Worm (Caenorhabditis elegans) whole organism, L1 larva: ENCODE results near the gene sre-53.

Experiments used
- aly-2 ChIP-seq: fragments of 150-350 bp; optimal IDR thresholded peaks from 2 replicates; lab custom pipeline; 2014; ENCODE audit warnings: missing biosample characterization, missing genetic modification characterization
- efl-1 ChIP-seq, 4 experiments: fragments of 150-350 bp; optimal IDR thresholded peaks in 3 of 4; peaks in 1 of 4; 1 replicate in 1 of 4; 2 replicates in 3 of 4; lab custom pipeline; 2014; ENCODE audit warnings: missing biosample characterization in 2 of 4, missing genetic modification characterization in 2 of 4, missing genetic modification reagents in 2 of 4
- elt-2 ChIP-seq: sonication (generic microtip); optimal IDR thresholded peaks from 2 replicates; lab custom pipeline; 2016; ENCODE audit warnings: missing genetic modification characterization, mild to moderate bottlenecking, inconsistent platforms, missing compliant biosample characterization, missing genetic modification reagents
- pqm-1 ChIP-seq: sonication (generic microtip); optimal IDR thresholded peaks from 3 replicates; lab custom pipeline; 2017; ENCODE audit warnings: missing biosample characterization, missing genetic modification characterization
- swsn-7 ChIP-seq: sonication (generic microtip); optimal IDR thresholded peaks from 2 replicates; lab custom pipeline; 2016; ENCODE audit warnings: missing genetic modification characterization, missing compliant biosample characterization
- tbx-2 ChIP-seq: sonication (generic microtip); optimal IDR thresholded peaks from 2 replicates; lab custom pipeline; 2016; ENCODE audit warnings: missing genetic modification characterization, missing compliant biosample characterization
- unc-62 ChIP-seq: fragments of 150-350 bp; optimal IDR thresholded peaks from 2 replicates; lab custom pipeline; 2014; ENCODE audit warnings: missing biosample characterization, missing genetic modification reagents, missing genetic modification characterization

DNA sequence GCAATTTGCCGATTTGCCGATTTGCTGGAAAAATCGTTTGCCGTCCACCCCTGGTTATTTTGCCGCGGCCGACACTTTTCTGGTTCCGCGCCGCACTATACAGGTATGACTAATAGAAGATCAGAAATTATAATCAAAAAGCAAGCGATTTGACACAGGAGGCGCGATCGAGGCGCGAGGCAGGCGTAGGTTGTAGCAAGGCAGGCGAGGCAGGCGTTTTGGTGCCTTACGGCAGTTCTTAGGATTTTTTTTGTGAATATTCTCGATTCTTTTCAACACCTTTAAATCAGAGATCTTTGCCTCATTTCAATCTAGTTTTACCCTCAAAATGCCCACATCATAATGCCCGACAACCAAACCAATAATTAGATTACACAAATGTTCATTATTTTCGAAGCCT is 954 bp upstream of the sre-53 start, which contains the start of gene sre-56:
- TF ChIP-seq tbx-2 (no peak), efl-1 (optimal IDR thresholded peaks at IDR 0.05; lab: Kevin White, UChicago) (no peak), efl-1 (GFP tag; optimal IDR thresholded peaks at IDR 0.05 in 1 of 2; lab: Kevin White, UChicago) (no peak), swsn-7 (tag; lab: Kevin White, UChicago) (no peak), aly-2 (tag; lab: Kevin White, UChicago) (no peak), unc-62 (no peak), elt-2 (no peak), pqm-1 (tag; lab: Kevin White, UChicago) (no peak)
